Worm (Caenorhabditis elegans) whole organism, L1 larva: ENCODE results near the gene twk-33.

ENCODE experiments used
- C34B4.2 ChIP-seq: sonication (generic microtip); optimal IDR thresholded peaks from 2 replicates; lab custom pipeline; 2017; ENCODE audit warnings: mild to moderate bottlenecking, missing genetic modification characterization, missing compliant biosample characterization
- ama-1 ChIP-seq: fragments of 150-350 bp; optimal IDR thresholded peaks from 2 replicates; lab custom pipeline; 2014
- blmp-1 ChIP-seq: fragments of 150-350 bp; optimal IDR thresholded peaks from 2 replicates; lab custom pipeline; 2014; ENCODE audit warnings: missing biosample characterization, missing genetic modification characterization
- ceh-63 ChIP-seq: fragments of 200-800 bp; sonication (Bioruptor generic); optimal IDR thresholded peaks from 2 replicates; lab custom pipeline; 2018; ENCODE audit warnings: mild to moderate bottlenecking, missing genetic modification characterization, missing compliant biosample characterization
- dpl-1 ChIP-seq, 3 experiments: fragments of 150-350 bp in 2 of 3; sonication (generic microtip) in 1 of 3; optimal IDR thresholded peaks; 2 replicates each; lab custom pipeline; 2014 to 2017; ENCODE audit warnings: missing biosample characterization in 3 of 3, missing genetic modification characterization in 3 of 3, missing genetic modification reagents in 3 of 3
- dsc-1 ChIP-seq: sonication (generic microtip); optimal IDR thresholded peaks from 2 replicates; lab custom pipeline; 2016; ENCODE audit warnings: mild to moderate bottlenecking, missing genetic modification characterization, missing compliant biosample characterization
- efl-3 ChIP-seq: fragments of 200-800 bp; sonication (Bioruptor generic); optimal IDR thresholded peaks from 2 replicates; lab custom pipeline; 2018; ENCODE audit warnings: mild to moderate bottlenecking, missing genetic modification characterization, missing compliant biosample characterization
- egl-13 ChIP-seq: sonication (generic microtip); optimal IDR thresholded peaks from 2 replicates; lab custom pipeline; 2016; ENCODE audit warnings: missing genotype, missing genetic modification reagents, missing genetic modification characterization, missing compliant biosample characterization
- egl-27 ChIP-seq, 2 experiments: fragments of 150-350 bp in 1 of 2; sonication (generic microtip); optimal IDR thresholded peaks; 3 replicates each; lab custom pipeline; 2017 to 2018; ENCODE audit warnings: missing biosample characterization in 2 of 2, missing genetic modification characterization in 2 of 2, missing genetic modification reagents in 2 of 2
- elt-2 ChIP-seq: sonication (generic microtip); optimal IDR thresholded peaks from 2 replicates; lab custom pipeline; 2016; ENCODE audit warnings: missing genetic modification characterization, mild to moderate bottlenecking, inconsistent platforms, missing compliant biosample characterization, missing genetic modification reagents
- elt-3 ChIP-seq, 6 experiments: fragments of 150-350 bp in 1 of 6; sonication (generic microtip); optimal IDR thresholded peaks; 2 replicates each; lab custom pipeline; 2017 to 2018; ENCODE audit warnings: missing biosample characterization in 6 of 6, missing genetic modification characterization in 6 of 6, inconsistent platforms in 1 of 6
- fkh-4 ChIP-seq: sonication (generic microtip); optimal IDR thresholded peaks from 2 replicates; lab custom pipeline; 2016; ENCODE audit warnings: missing compliant biosample characterization, missing genetic modification characterization, borderline replicate concordance
- fkh-8 ChIP-seq: sonication (generic microtip); optimal IDR thresholded peaks from 2 replicates; lab custom pipeline; 2016; ENCODE audit warnings: mild to moderate bottlenecking, missing genetic modification characterization, missing compliant biosample characterization
- fos-1 ChIP-seq: fragments of 150-350 bp; optimal IDR thresholded peaks from 2 replicates; lab custom pipeline; 2014; ENCODE audit warnings: missing biosample characterization, missing genetic modification characterization
- grh-1 ChIP-seq: fragments of 200-800 bp; sonication (Bioruptor generic); IDR thresholded peaks from 2 replicates; pipeline ENCODE4 v1.3.6; 2022; ENCODE audit warnings: missing genetic modification reagents, missing genetic modification characterization, missing compliant biosample characterization
- hlh-4 ChIP-seq: sonication (generic microtip); optimal IDR thresholded peaks from 2 replicates; lab custom pipeline; 2016; ENCODE audit warnings: mild to moderate bottlenecking, missing genetic modification characterization, missing compliant biosample characterization
- hpl-2 ChIP-seq: fragments of 150-350 bp; optimal IDR thresholded peaks from 2 replicates; lab custom pipeline; 2014; ENCODE audit warnings: missing biosample characterization, missing genetic modification reagents, missing genetic modification characterization
- isw-1 ChIP-seq: fragments of 200-800 bp; sonication (Bioruptor generic); IDR thresholded peaks from 2 replicates; pipeline ENCODE4 v1.3.6; 2022; ENCODE audit warnings: missing genetic modification characterization, missing compliant biosample characterization
- lin-14 ChIP-seq: fragments of 200-800 bp; sonication (Bioruptor generic); optimal IDR thresholded peaks from 2 replicates; lab custom pipeline; 2018; ENCODE audit warnings: mild to moderate bottlenecking, missing genetic modification characterization, moderate library complexity, missing compliant biosample characterization
- lin-15B ChIP-seq: fragments of 150-350 bp; sonication (generic microtip); optimal IDR thresholded peaks from 3 replicates; lab custom pipeline; 2014; ENCODE audit warnings: missing biosample characterization, missing genetic modification characterization
- lin-35 ChIP-seq, 2 experiments: fragments of 150-350 bp; optimal IDR thresholded peaks; 2 replicates each; lab custom pipeline; 2014; ENCODE audit warnings: missing biosample characterization in 2 of 2, missing genetic modification characterization in 2 of 2, missing genetic modification reagents in 2 of 2
- lir-3 ChIP-seq: sonication (generic microtip); optimal IDR thresholded peaks from 2 replicates; lab custom pipeline; 2016; ENCODE audit warnings: mild to moderate bottlenecking, missing genetic modification characterization, moderate library complexity, missing compliant biosample characterization; ENCODE audit not compliant: poor library complexity
- lsy-2 ChIP-seq, 2 experiments: fragments of 150-350 bp; optimal IDR thresholded peaks; 2 replicates each; lab custom pipeline; 2014; ENCODE audit warnings: missing biosample characterization in 2 of 2, missing genetic modification characterization in 2 of 2
- mdl-1 ChIP-seq, 2 experiments: fragments of 150-350 bp; optimal IDR thresholded peaks; 2 replicates each; lab custom pipeline; 2014 to 2017; ENCODE audit warnings: missing biosample characterization in 2 of 2, missing genetic modification characterization in 2 of 2, inconsistent platforms in 1 of 2
- mef-2 ChIP-seq: fragments of 150-350 bp; optimal IDR thresholded peaks from 2 replicates; lab custom pipeline; 2014; ENCODE audit warnings: missing biosample characterization, missing genetic modification characterization
- mep-1 ChIP-seq: fragments of 150-350 bp; optimal IDR thresholded peaks from 2 replicates; lab custom pipeline; 2014; ENCODE audit warnings: missing biosample characterization, missing genetic modification characterization
- nhr-11 ChIP-seq: fragments of 150-350 bp; optimal IDR thresholded peaks from 2 replicates; lab custom pipeline; 2014; ENCODE audit warnings: missing biosample characterization, missing genetic modification characterization
- nhr-237 ChIP-seq: fragments of 150-350 bp; optimal IDR thresholded peaks from 2 replicates; lab custom pipeline; 2014; ENCODE audit warnings: missing biosample characterization, missing genetic modification characterization
- nhr-76 ChIP-seq: sonication (generic microtip); optimal IDR thresholded peaks from 2 replicates; lab custom pipeline; 2017; ENCODE audit warnings: missing biosample characterization, missing genetic modification characterization
- pax-3 ChIP-seq: fragments of 200-800 bp; sonication (Bioruptor generic); optimal IDR thresholded peaks from 2 replicates; lab custom pipeline; 2018; ENCODE audit warnings: mild to moderate bottlenecking, missing genetic modification characterization, moderate library complexity, missing compliant biosample characterization
- pqm-1 ChIP-seq: sonication (generic microtip); optimal IDR thresholded peaks from 3 replicates; lab custom pipeline; 2017; ENCODE audit warnings: missing biosample characterization, missing genetic modification characterization
- rnt-1 ChIP-seq: sonication (generic microtip); optimal IDR thresholded peaks from 2 replicates; lab custom pipeline; 2016; ENCODE audit warnings: mild to moderate bottlenecking, missing genetic modification characterization, moderate library complexity, missing compliant biosample characterization
- snu-23 ChIP-seq: sonication (generic microtip); optimal IDR thresholded peaks from 2 replicates; lab custom pipeline; 2016; ENCODE audit warnings: missing genetic modification characterization, missing compliant biosample characterization
- sox-4 ChIP-seq: sonication (generic microtip); optimal IDR thresholded peaks from 2 replicates; lab custom pipeline; 2016; ENCODE audit warnings: missing genetic modification characterization, missing compliant biosample characterization
- sptf-1 ChIP-seq: fragments of 150-350 bp; optimal IDR thresholded peaks from 2 replicates; lab custom pipeline; 2014; ENCODE audit warnings: missing biosample characterization, missing genetic modification characterization
- swsn-7 ChIP-seq: sonication (generic microtip); optimal IDR thresholded peaks from 2 replicates; lab custom pipeline; 2016; ENCODE audit warnings: missing genetic modification characterization, missing compliant biosample characterization
- unc-130 ChIP-seq: fragments of 150-350 bp; optimal IDR thresholded peaks from 2 replicates; lab custom pipeline; 2017; ENCODE audit warnings: missing biosample characterization, missing genetic modification characterization, inconsistent platforms
- unc-30 ChIP-seq: sonication (generic microtip); optimal IDR thresholded peaks from 2 replicates; lab custom pipeline; 2017; ENCODE audit warnings: missing biosample characterization, missing genetic modification characterization
- xbp-1 ChIP-seq: sonication (generic microtip); optimal IDR thresholded peaks from 2 replicates; lab custom pipeline; 2016; ENCODE audit warnings: missing genetic modification characterization, missing compliant biosample characterization
- zag-1 ChIP-seq: fragments of 150-350 bp; optimal IDR thresholded peaks from 2 replicates; lab custom pipeline; 2014; ENCODE audit warnings: missing biosample characterization, missing genetic modification characterization
- ztf-11 ChIP-seq, 2 experiments: sonication (generic microtip); optimal IDR thresholded peaks; 2 replicates each; lab custom pipeline; 2016 to 2017; ENCODE audit warnings: missing genetic modification characterization in 2 of 2, missing biosample characterization in 1 of 2, missing compliant biosample characterization in 1 of 2

Gene twk-33

DNA sequence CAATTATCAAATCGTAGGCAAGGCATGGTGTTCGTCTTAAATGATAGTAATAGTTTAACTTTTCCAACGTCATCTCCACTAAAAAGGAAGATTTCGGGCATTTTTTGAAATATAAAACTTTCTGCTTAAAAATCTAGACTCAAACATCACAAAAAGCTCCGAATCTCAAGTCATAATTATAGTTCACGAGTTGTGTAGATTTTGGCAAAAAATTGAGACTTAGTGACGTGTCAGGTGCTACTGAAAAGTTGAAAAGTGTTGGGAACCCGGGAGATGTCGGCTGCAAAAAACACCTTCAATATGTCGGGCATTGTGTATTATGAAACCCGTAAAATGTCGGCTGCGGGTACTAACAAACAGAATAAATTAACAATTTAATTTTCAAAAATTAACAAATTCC, 18.4 kb downstream of the twk-33 start, which contains the start of gene Y26G10.1:
TSS of gene Y26G10.1 (minus strand) at position 101 of the 400 bp plus-strand sequence.
- TF ChIP-seq isw-1 = no peak
- no peak for TF ChIP-seq lin-15B (tag; lab: Kevin White, UChicago)
- TF ChIP-seq grh-1 (GFP tag; lab: Robert Waterston, UW) = no peak
- TF ChIP-seq xbp-1 (tag; lab: Kevin White, UChicago) = no peak
- TF ChIP-seq unc-30 (tag; lab: Kevin White, UChicago) = no peak
- TF ChIP-seq hpl-2 (GFP tag; lab: Kevin White, UChicago) = no peak
- no peak for TF ChIP-seq snu-23 (GFP tag; lab: Kevin White, UChicago)
- no peak for TF ChIP-seq efl-3 (GFP tag; lab: Kevin White, UChicago)
- TF ChIP-seq ama-1 (lab: Kevin White, UChicago) = no peak
- no peak for TF ChIP-seq C34B4.2 (tag; lab: Kevin White, UChicago)
- TF ChIP-seq hlh-4 = no peak
- no peak for TF ChIP-seq lir-3 (tag; lab: Kevin White, UChicago)
- no peak for TF ChIP-seq nhr-237
- TF ChIP-seq elt-2 = no peak
- no peak for TF ChIP-seq swsn-7 (tag; lab: Kevin White, UChicago)
- no peak for TF ChIP-seq sptf-1 (tag; lab: Kevin White, UChicago)
- TF ChIP-seq egl-13 (tag; lab: Kevin White, UChicago) = no peak
- no peak for TF ChIP-seq dpl-1 (GFP tag; optimal IDR thresholded peaks at IDR 0.05; lab: Kevin White, UChicago)
- no peak for TF ChIP-seq zag-1
- TF ChIP-seq blmp-1 (tag; lab: Kevin White, UChicago) = no peak

DNA sequence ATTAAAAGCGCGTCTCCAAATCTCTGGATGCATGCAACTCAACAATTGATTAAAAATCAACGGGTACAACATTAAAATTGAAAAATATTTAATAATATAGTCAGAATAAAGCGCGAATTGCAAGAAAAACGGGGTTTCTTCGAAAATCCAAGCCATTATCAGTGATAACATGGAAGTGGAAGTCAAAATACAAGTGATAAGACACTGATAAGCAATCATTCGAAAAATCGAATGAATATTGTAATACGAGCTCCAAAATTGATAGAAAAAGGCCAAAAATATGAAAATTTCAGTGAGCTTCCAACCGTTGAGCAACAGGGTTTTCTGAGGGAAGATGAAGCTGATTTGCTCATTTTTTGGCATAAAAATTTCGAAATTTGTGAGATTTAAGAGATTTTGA, 19.9 kb downstream of the twk-33 start:
- TF ChIP-seq elt-2 = peak; percentile 50
- TF ChIP-seq pqm-1 (tag; lab: Kevin White, UChicago) = peak; percentile 33
- TF ChIP-seq mep-1 (tag; lab: Kevin White, UChicago) = no peak

DNA sequence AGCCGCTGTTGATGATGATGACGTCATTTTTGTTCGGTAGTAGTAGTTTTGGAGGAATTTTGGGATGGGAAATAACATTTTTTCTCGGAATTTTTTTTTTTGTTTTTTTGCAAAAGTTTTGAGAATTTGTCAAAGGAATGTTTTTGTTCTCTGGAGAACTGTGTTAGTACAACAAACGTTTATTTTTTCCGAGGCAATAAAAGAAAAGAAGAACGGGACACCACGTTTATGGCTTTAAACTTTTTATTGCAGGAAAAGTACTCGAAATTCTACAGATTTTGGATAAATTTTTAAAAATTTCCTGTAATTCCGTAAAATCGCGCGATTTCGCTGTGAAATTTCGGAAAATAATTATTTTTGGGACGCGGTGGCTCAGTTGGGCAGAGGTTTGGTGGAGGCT, 23.3 kb downstream of the twk-33 start, which contains the start of gene F59A1.13:
TSS of gene F59A1.13 (minus strand) at position 101 of the 400 bp plus-strand sequence.
- TF ChIP-seq nhr-11 = no peak
- no peak for TF ChIP-seq sox-4 (tag; lab: Kevin White, UChicago)
- no peak for TF ChIP-seq lin-35 (GFP tag; optimal IDR thresholded peaks at IDR 0.05; lab: Kevin White, UChicago)
- no peak for TF ChIP-seq ama-1 (lab: Kevin White, UChicago)

DNA sequence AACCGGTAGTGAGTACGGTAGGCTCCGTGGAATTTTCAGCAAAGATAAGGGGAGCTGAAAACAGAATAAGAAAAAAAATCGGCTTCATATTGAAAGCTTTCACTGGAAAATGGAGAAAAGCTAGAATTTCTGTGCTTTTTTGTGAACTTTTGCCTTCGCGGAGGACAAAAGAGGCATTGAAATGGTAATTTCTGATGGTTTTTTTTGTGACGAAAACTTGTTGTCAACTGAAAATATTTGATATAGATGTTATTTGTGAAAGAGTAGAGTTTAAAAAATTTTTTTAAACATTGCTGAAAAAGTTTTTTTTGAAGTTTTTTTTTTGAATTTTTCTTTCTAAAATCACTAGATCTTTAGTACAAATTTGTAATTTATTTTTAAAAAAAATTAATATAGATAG, 27.3 kb downstream of the twk-33 start, which contains the start of gene F59A1.18:
TSS of gene F59A1.18 (minus strand) at position 101 of the 400 bp plus-strand sequence.
- TF ChIP-seq lin-35 (GFP tag; optimal IDR thresholded peaks at IDR 0.05; lab: Kevin White, UChicago) (no peak), rnt-1 (tag; lab: Kevin White, UChicago) (no peak), mdl-1 (tag; optimal IDR thresholded peaks at IDR 0.05; lab: Kevin White, UChicago) (no peak), fos-1 (tag; lab: Kevin White, UChicago) (no peak), nhr-76 (tag; lab: Kevin White, UChicago) (no peak), lin-14 (GFP tag; lab: Kevin White, UChicago) (no peak), ztf-11 (tag; optimal IDR thresholded peaks at IDR 0.05; lab: Kevin White, UChicago) (no peak), lin-15B (tag; lab: Kevin White, UChicago) (no peak), unc-130 (tag; lab: Kevin White, UChicago) (no peak), lir-3 (tag; lab: Kevin White, UChicago) (no peak), egl-27 (tag; optimal IDR thresholded peaks at IDR 0.05; lab: Kevin White, UChicago) (no peak), elt-3 (tag; optimal IDR thresholded peaks at IDR 0.05; lab: Kevin White, UChicago) (no peak)

DNA sequence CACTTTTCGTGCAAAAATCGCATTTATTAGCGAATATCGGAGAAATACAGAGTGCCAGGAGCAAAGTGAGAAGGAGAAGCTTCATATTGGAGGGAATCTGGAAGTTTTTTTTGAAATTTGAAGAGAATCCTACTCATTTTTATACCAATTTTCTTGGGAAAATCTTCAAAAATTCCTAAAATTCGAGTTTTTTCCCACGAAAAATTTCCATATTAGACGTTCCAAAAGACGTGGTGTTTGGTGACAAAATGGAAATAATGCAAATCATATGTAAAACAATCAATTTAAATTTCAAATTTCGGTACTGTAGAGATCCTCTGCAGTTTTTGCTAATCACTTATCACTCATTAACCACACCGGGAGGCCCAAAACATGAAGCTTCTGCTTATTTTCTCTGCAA, 29.3 kb downstream of the twk-33 start, which contains the start of the genes F59A1.16 and F59A1.6:
TSS of gene F59A1.16 (minus strand) at position 101 of the 400 bp plus-strand sequence.
TSS of gene F59A1.6 (plus strand) at position 285 of the 400 bp plus-strand sequence.
- TF ChIP-seq ama-1 (lab: Kevin White, UChicago) (no peak), lir-3 (tag; lab: Kevin White, UChicago) (no peak), xbp-1 (tag; lab: Kevin White, UChicago) (no peak), fos-1 (tag; lab: Kevin White, UChicago) (no peak), mef-2 (tag; lab: Kevin White, UChicago) (no peak), fkh-4 (tag; lab: Kevin White, UChicago) (no peak), ceh-63 (GFP tag; lab: Kevin White, UChicago) (no peak), snu-23 (GFP tag; lab: Kevin White, UChicago) (no peak), dsc-1 (no peak), rnt-1 (tag; lab: Kevin White, UChicago) (no peak), pax-3 (tag; lab: Kevin White, UChicago) (no peak), fkh-8 (tag; lab: Kevin White, UChicago) (no peak), lsy-2 (tag; optimal IDR thresholded peaks at IDR 0.05; lab: Kevin White, UChicago) (no peak)
